Fruit fly (Drosophila melanogaster) whole organism, embryonic: Measurements from ENCODE around the gene foxo.

ENCODE experiments used
- Atf-2 ChIP-seq: fragments of 200-800 bp; sonication (Bioruptor generic); optimal IDR thresholded peaks from 2 replicates; lab custom pipeline; 2016; ENCODE audit warnings: missing biosample characterization, missing genetic modification characterization
- CG10321 ChIP-seq: fragments of 200-800 bp; sonication (Bioruptor generic); IDR thresholded peaks from 2 replicates; pipeline ENCODE4 v1.3.6; 2022; ENCODE audit warnings: missing biosample characterization, missing genetic modification characterization
- CG15011 ChIP-seq: fragments of 200-800 bp; sonication (Bioruptor generic); optimal IDR thresholded peaks from 3 replicates; lab custom pipeline; 2018; ENCODE audit warnings: missing biosample characterization, mild to moderate bottlenecking, missing genetic modification characterization
- CG17612 ChIP-seq: fragments of 200-800 bp; sonication (Bioruptor generic); IDR thresholded peaks from 2 replicates; pipeline ENCODE4 v1.3.6; 2022; ENCODE audit warnings: missing biosample characterization, missing genetic modification characterization
- CG18011 ChIP-seq: fragments of 200-800 bp; sonication (Bioruptor generic); optimal IDR thresholded peaks from 2 replicates; lab custom pipeline; 2017; ENCODE audit warnings: missing biosample characterization, missing genetic modification characterization, mild to moderate bottlenecking, moderate library complexity, missing genotype
- CG2712 ChIP-seq: fragments of 200-800 bp; optimal IDR thresholded peaks from 3 replicates; lab custom pipeline; 2019; ENCODE audit warnings: missing biosample characterization, mild to moderate bottlenecking, missing genetic modification characterization, moderate library complexity
- CG32772 ChIP-seq: fragments of 200-800 bp; sonication (Bioruptor generic); IDR thresholded peaks from 2 replicates; pipeline ENCODE4 v1.3.6; 2022; ENCODE audit warnings: missing biosample characterization, missing genetic modification characterization
- CG42726 ChIP-seq: fragments of 200-800 bp; sonication (Bioruptor generic); IDR thresholded peaks from 2 replicates; pipeline ENCODE4 v1.3.6; 2022; ENCODE audit warnings: missing biosample characterization, missing genetic modification characterization; ENCODE audit not compliant: partially characterized antibody
- CG6254 ChIP-seq: fragments of 200-800 bp; sonication (Bioruptor generic); optimal IDR thresholded peaks from 3 replicates; lab custom pipeline; 2017; ENCODE audit warnings: mild to moderate bottlenecking, missing biosample characterization, missing genetic modification reagents, missing genetic modification characterization
- CG6654 ChIP-seq: fragments of 200-800 bp; sonication (Bioruptor generic); optimal IDR thresholded peaks from 2 replicates; lab custom pipeline; 2017; ENCODE audit warnings: missing biosample characterization, mild to moderate bottlenecking, missing genetic modification characterization
- CG6689 ChIP-seq: fragments of 200-800 bp; sonication (Bioruptor generic); IDR thresholded peaks from 2 replicates; pipeline ENCODE4 v1.3.6; 2022; ENCODE audit warnings: missing biosample characterization, missing genetic modification characterization
- CG6854 ChIP-seq: fragments of 200-800 bp; sonication (Bioruptor generic); optimal IDR thresholded peaks from 3 replicates; lab custom pipeline; 2017; ENCODE audit warnings: missing biosample characterization, mild to moderate bottlenecking, missing genetic modification characterization
- CG7987 ChIP-seq: fragments of 200-800 bp; sonication (Bioruptor generic); optimal IDR thresholded peaks from 2 replicates; lab custom pipeline; 2018; ENCODE audit warnings: missing biosample characterization, mild to moderate bottlenecking, missing genetic modification characterization, moderate library complexity
- CG8089 ChIP-seq: fragments of 200-800 bp; sonication (Bioruptor generic); optimal IDR thresholded peaks from 3 replicates; lab custom pipeline; 2016; ENCODE audit warnings: missing biosample characterization, missing genetic modification characterization
- CG8765 ChIP-seq: fragments of 200-800 bp; sonication (Bioruptor generic); IDR thresholded peaks from 2 replicates; pipeline ENCODE4 v1.3.6; 2022; ENCODE audit warnings: missing biosample characterization, missing genetic modification characterization
- CG9797 ChIP-seq: fragments of 200-800 bp; sonication (Bioruptor generic); optimal IDR thresholded peaks from 3 replicates; lab custom pipeline; 2018; ENCODE audit warnings: missing biosample characterization, mild to moderate bottlenecking, missing genetic modification characterization
- H2.0 ChIP-seq: fragments of 200-800 bp; sonication (Bioruptor generic); IDR thresholded peaks from 2 replicates; pipeline ENCODE4 v1.3.6; 2022; ENCODE audit warnings: missing biosample characterization, missing genetic modification characterization
- Hr39 ChIP-seq: fragments of >200 bp; optimal IDR thresholded peaks from 2 replicates; lab custom pipeline; 2017
- Lhr ChIP-seq: fragments of 200-800 bp; sonication (Bioruptor generic); optimal IDR thresholded peaks from 3 replicates; lab custom pipeline; 2017; ENCODE audit warnings: mild to moderate bottlenecking, missing biosample characterization, missing genetic modification reagents, missing genetic modification characterization
- Mes4 ChIP-seq: fragments of 200-800 bp; sonication (Bioruptor generic); optimal IDR thresholded peaks from 2 replicates; lab custom pipeline; 2016; ENCODE audit warnings: missing biosample characterization, missing genetic modification characterization
- Rx ChIP-seq: fragments of 200-800 bp; sonication (Bioruptor generic); IDR thresholded peaks from 2 replicates; pipeline ENCODE4 v1.3.6; 2022; ENCODE audit warnings: missing biosample characterization, missing genetic modification characterization
- Scr ChIP-seq: fragments of 200-800 bp; sonication (Bioruptor generic); IDR thresholded peaks from 2 replicates; pipeline ENCODE4 v1.3.6; 2022; ENCODE audit warnings: missing biosample characterization, missing genetic modification characterization; ENCODE audit not compliant: partially characterized antibody
- Trl ChIP-seq, 3 experiments: fragments of >200 bp in 2 of 3; fragments of 200-800 bp in 1 of 3; sonication (Bioruptor generic) in 1 of 3; optimal IDR thresholded peaks; 2 replicates in 1 of 3; 3 replicates in 2 of 3; lab custom pipeline; 2016 to 2017; ENCODE audit warnings: missing biosample characterization in 1 of 3, missing genetic modification characterization in 1 of 3
- Vsx1 ChIP-seq: fragments of 200-800 bp; sonication (Bioruptor generic); optimal IDR thresholded peaks from 2 replicates; lab custom pipeline; 2017; ENCODE audit warnings: missing biosample characterization, mild to moderate bottlenecking, missing genetic modification characterization, missing genetic modification reagents
- bab2 ChIP-seq: fragments of 200-800 bp; sonication (Bioruptor generic); optimal IDR thresholded peaks from 2 replicates; lab custom pipeline; 2016; ENCODE audit warnings: missing biosample characterization, missing genetic modification characterization
- crp ChIP-seq, 2 experiments: fragments of 200-800 bp; sonication (Bioruptor generic); optimal IDR thresholded peaks; 2 replicates in 1 of 2; 3 replicates in 1 of 2; lab custom pipeline; 2017; ENCODE audit warnings: missing biosample characterization in 2 of 2, missing genetic modification characterization in 2 of 2, mild to moderate bottlenecking in 1 of 2, moderate library complexity in 1 of 2
- dan ChIP-seq: fragments of 200-800 bp; sonication (Bioruptor generic); IDR thresholded peaks from 2 replicates; pipeline ENCODE4 v1.3.6; 2022; ENCODE audit warnings: missing biosample characterization, missing genetic modification characterization
- danr ChIP-seq: fragments of 200-800 bp; sonication (Bioruptor generic); IDR thresholded peaks from 2 replicates; pipeline ENCODE4 v1.3.6; 2022; ENCODE audit warnings: missing biosample characterization, missing genetic modification characterization
- dmrt99B ChIP-seq: fragments of 200-800 bp; sonication (Bioruptor generic); optimal IDR thresholded peaks from 2 replicates; lab custom pipeline; 2018; ENCODE audit warnings: missing biosample characterization, mild to moderate bottlenecking, missing genetic modification characterization, moderate library complexity
- eve ChIP-seq, 2 experiments: fragments of >200 bp; optimal IDR thresholded peaks; 2 replicates each; lab custom pipeline; 2017; ENCODE audit warnings: missing biosample characterization in 2 of 2, missing genetic modification characterization in 2 of 2
- fd3F ChIP-seq: fragments of 200-800 bp; sonication (Bioruptor generic); optimal IDR thresholded peaks from 2 replicates; lab custom pipeline; 2018; ENCODE audit warnings: missing biosample characterization, mild to moderate bottlenecking, missing genetic modification characterization, moderate library complexity
- hb ChIP-seq: fragments of 200-800 bp; sonication (Bioruptor generic); IDR thresholded peaks from 3 replicates; pipeline ENCODE4 v1.3.6; 2022; ENCODE audit warnings: missing biosample characterization, missing genetic modification characterization; ENCODE audit not compliant: partially characterized antibody
- ken ChIP-seq: fragments of 200-800 bp; sonication (Bioruptor generic); IDR thresholded peaks from 3 replicates; pipeline ENCODE4 v1.3.6; 2022; ENCODE audit warnings: missing biosample characterization, missing genetic modification characterization
- klu ChIP-seq: fragments of 200-800 bp; sonication (Bioruptor generic); IDR thresholded peaks from 2 replicates; pipeline ENCODE4 v1.3.6; 2022; ENCODE audit warnings: missing biosample characterization, missing genetic modification characterization
- mam ChIP-seq: fragments of 200-800 bp; sonication (Bioruptor generic); optimal IDR thresholded peaks from 3 replicates; lab custom pipeline; 2016; ENCODE audit warnings: missing biosample characterization, missing genetic modification characterization
- mirr ChIP-seq: fragments of 200-800 bp; sonication (Bioruptor generic); optimal IDR thresholded peaks from 3 replicates; lab custom pipeline; 2018; ENCODE audit warnings: missing biosample characterization, mild to moderate bottlenecking, missing genetic modification characterization
- mld ChIP-seq: fragments of 200-800 bp; sonication (Bioruptor generic); IDR thresholded peaks from 3 replicates; pipeline ENCODE4 v1.3.6; 2022; ENCODE audit warnings: missing biosample characterization, missing genetic modification characterization; ENCODE audit not compliant: partially characterized antibody
- nau ChIP-seq: fragments of 200-800 bp; sonication (Bioruptor generic); optimal IDR thresholded peaks from 3 replicates; lab custom pipeline; 2017; ENCODE audit warnings: missing biosample characterization, mild to moderate bottlenecking, missing genetic modification characterization, missing genetic modification reagents
- onecut ChIP-seq: fragments of 200-800 bp; sonication (Bioruptor generic); IDR thresholded peaks from 2 replicates; pipeline ENCODE4 v1.3.6; 2022; ENCODE audit warnings: missing biosample characterization, missing genetic modification characterization
- pho ChIP-seq: fragments of 200-800 bp; sonication (Bioruptor generic); optimal IDR thresholded peaks from 2 replicates; lab custom pipeline; 2016; ENCODE audit warnings: missing biosample characterization, missing genetic modification characterization
- phol ChIP-seq: fragments of 200-800 bp; sonication (Bioruptor generic); optimal IDR thresholded peaks from 3 replicates; lab custom pipeline; 2018; ENCODE audit warnings: missing biosample characterization, mild to moderate bottlenecking, missing genetic modification characterization, moderate library complexity
- psq ChIP-seq: fragments of 200-800 bp; sonication (Bioruptor generic); optimal IDR thresholded peaks from 2 replicates; lab custom pipeline; 2017; ENCODE audit warnings: missing biosample characterization, missing genetic modification characterization
- sc ChIP-seq, 3 experiments: fragments of >200 bp in 2 of 3; fragments of 200-800 bp in 1 of 3; sonication (Bioruptor generic) in 1 of 3; optimal IDR thresholded peaks; 2 replicates in 2 of 3; 3 replicates in 1 of 3; lab custom pipeline; 2017; ENCODE audit warnings: mild to moderate bottlenecking in 1 of 3, missing biosample characterization in 1 of 3, missing genetic modification characterization in 1 of 3, missing genetic modification reagents in 1 of 3
- sens ChIP-seq: fragments of 200-800 bp; sonication (Bioruptor generic); peaks from one replicate; lab custom pipeline; 2016; ENCODE audit warnings: missing biosample characterization, missing genetic modification characterization
- sna ChIP-seq: fragments of 200-800 bp; sonication (Bioruptor generic); IDR thresholded peaks from 2 replicates; pipeline ENCODE4 v1.3.6; 2022; ENCODE audit warnings: missing biosample characterization, missing genetic modification characterization; ENCODE audit not compliant: partially characterized antibody
- sqz ChIP-seq: fragments of 200-800 bp; sonication (Bioruptor generic); optimal IDR thresholded peaks from 3 replicates; lab custom pipeline; 2018; ENCODE audit warnings: missing biosample characterization, mild to moderate bottlenecking, missing genetic modification characterization
- stc ChIP-seq: fragments of 200-800 bp; sonication (Bioruptor generic); IDR thresholded peaks from 2 replicates; pipeline ENCODE4 v1.3.6; 2022; ENCODE audit warnings: missing biosample characterization, missing genetic modification characterization
- vfl ChIP-seq: fragments of 200-800 bp; sonication (Bioruptor generic); optimal IDR thresholded peaks from 2 replicates; lab custom pipeline; 2016; ENCODE audit warnings: missing biosample characterization, missing genetic modification characterization

Gene foxo

dm6 chr3R:14061988-14062868, 5.5 kb downstream of the foxo start (continued):
- TF ChIP-seq CG9797 (no peak), onecut (GFP tag; lab: Robert Waterston, UW) (no peak), phol (tag; lab: Kevin White, UChicago) (peak; percentile 40), Hr39 (no peak), CG6654 (GFP tag; lab: Kevin White, UChicago) (no peak), CG6854 (peak; percentile 27), CG42726 (GFP tag; lab: Robert Waterston, UW) (no peak), ken (GFP tag; lab: Robert Waterston, UW) (no peak), CG6254 (no peak), CG10321 (GFP tag; lab: Robert Waterston, UW) (no peak), dan (GFP tag; lab: Robert Waterston, UW) (no peak), sqz (GFP tag; lab: Kevin White, UChicago) (no peak), CG8089 (GFP tag; lab: Kevin White, UChicago) (no peak), stc (GFP tag; lab: Robert Waterston, UW) (no peak), eve (GFP tag; optimal IDR thresholded peaks at IDR 0.05; lab: Kevin White, UChicago) (no peak), psq (GFP tag; lab: Kevin White, UChicago) (peak; percentile 2), CG2712 (tag; lab: Kevin White, UChicago) (peak; percentile 55), Mes4 (GFP tag; lab: Kevin White, UChicago) (no peak), H2.0 (GFP tag; lab: Robert Waterston, UW) (no peak), mam (no peak), Atf-2 (GFP tag; lab: Kevin White, UChicago) (no peak), Vsx1 (no peak), bab2 (no peak), CG32772 (GFP tag; lab: Robert Waterston, UW) (no peak), klu (GFP tag; lab: Robert Waterston, UW) (no peak), pho (GFP tag; lab: Kevin White, UChicago) (peak; percentile 29), crp (GFP tag; optimal IDR thresholded peaks at IDR 0.05; lab: Kevin White, UChicago) (peak in 1 of 2 experiments; percentile 8), nau (GFP tag; lab: Kevin White, UChicago) (peak; percentile 46), Lhr (GFP tag; lab: Kevin White, UChicago) (no peak), sens (peak; percentile 85), CG18011 (GFP tag; lab: Kevin White, UChicago) (no peak), CG17612 (GFP tag; lab: Robert Waterston, UW) (no peak), Scr (GFP tag; lab: Robert Waterston, UW) (no peak), Trl (optimal IDR thresholded peaks at IDR 0.05; lab: Kevin White, UChicago) (peak; percentile 5 to 17), Trl (GFP tag; optimal IDR thresholded peaks at IDR 0.05; lab: Kevin White, UChicago) (no peak), CG15011 (no peak), mirr (GFP tag; lab: Kevin White, UChicago) (peak; percentile 47), vfl (GFP tag; lab: Kevin White, UChicago) (no peak), fd3F (GFP tag; lab: Kevin White, UChicago) (no peak), CG6689 (GFP tag; lab: Robert Waterston, UW) (peak; percentile 43), CG7987 (GFP tag; lab: Kevin White, UChicago) (no peak), sc (optimal IDR thresholded peaks at IDR 0.05; lab: Kevin White, UChicago) (no peak), sc (GFP tag; optimal IDR thresholded peaks at IDR 0.05; lab: Kevin White, UChicago) (no peak), CG8765 (GFP tag; lab: Robert Waterston, UW) (no peak), danr (GFP tag; lab: Robert Waterston, UW) (no peak), mld (GFP tag; lab: Robert Waterston, UW) (no peak), sna (GFP tag; lab: Robert Waterston, UW) (no peak), Rx (GFP tag; lab: Robert Waterston, UW) (no peak), hb (GFP tag; lab: Robert Waterston, UW) (no peak), dmrt99B (tag; lab: Kevin White, UChicago) (peak; percentile 46)
